Worm (Caenorhabditis elegans) whole organism, midembryonic: ENCODE results near the gene Y38E10A.35.

Experiments used
- T22C8.4 ChIP-seq: fragments of 200-800 bp; sonication (Bioruptor generic); IDR thresholded peaks from 2 replicates; pipeline ENCODE4 v1.3.6; 2022; ENCODE audit warnings: missing genetic modification characterization, missing compliant biosample characterization
- klf-2 ChIP-seq: fragments of 200-800 bp; sonication (Bioruptor generic); conservative IDR thresholded peaks from 2 replicates; pipeline ENCODE4 v1.3.6; 2022; ENCODE audit warnings: missing genetic modification reagents, missing genetic modification characterization, missing compliant biosample characterization
- tab-1 ChIP-seq: fragments of 200-800 bp; sonication (Bioruptor generic); IDR thresholded peaks from 2 replicates; pipeline ENCODE4 v1.3.6; 2022; ENCODE audit warnings: missing genetic modification characterization, missing compliant biosample characterization
- ztf-29 ChIP-seq: fragments of 200-800 bp; sonication (Bioruptor generic); IDR thresholded peaks from 2 replicates; pipeline ENCODE4 v1.3.6; 2022; ENCODE audit warnings: missing genetic modification reagents, missing genetic modification characterization, missing compliant biosample characterization

ce11 chrII:12565851-12566250 is 6.8 kb downstream of the Y38E10A.35 start, which contains the start of gene F49C5.7:
- TF ChIP-seq ztf-29 (GFP tag; lab: Robert Waterston, UW) (no peak), tab-1 (GFP tag; lab: Robert Waterston, UW) (no peak), klf-2 (GFP tag; lab: Robert Waterston, UW) (no peak), T22C8.4 (GFP tag; lab: Robert Waterston, UW) (no peak)
